Worm (Caenorhabditis elegans): ENCODE measurements around the gene cubn-1.

The cubn-1 gene

DNA sequence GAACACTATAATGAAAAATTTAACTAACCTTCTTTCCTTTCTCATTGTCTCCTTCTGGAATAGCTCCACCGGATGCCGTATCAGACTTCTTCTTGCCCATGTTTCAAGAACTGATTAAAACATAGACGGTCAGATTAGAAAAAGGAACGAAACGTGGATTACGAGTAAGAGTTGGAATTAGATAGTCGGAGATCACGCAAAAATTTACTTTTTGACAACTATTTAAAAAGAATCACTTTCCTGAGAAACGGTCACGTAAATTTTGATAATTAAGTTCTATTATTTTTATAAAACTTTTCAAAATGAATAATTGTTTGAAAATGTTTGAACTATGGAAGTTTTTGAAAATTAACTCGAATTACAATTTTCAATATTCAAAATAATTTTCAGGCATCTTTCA, 989 bp downstream of the cubn-1 start, which contains the start of gene cyc-2.2:
cyc-2.2 (minus strand) TSS at position 101 of the 400 bp plus-strand sequence.
- TF ChIP-seq scrt-1 (GFP tag; IDR thresholded peaks at IDR 0.05) (no peak), flt-1 (GFP tag; IDR thresholded peaks at IDR 0.05) (no peak), hmbx-1 (tag; optimal IDR thresholded peaks at IDR 0.05) (no peak), tbx-11 (GFP tag; IDR thresholded peaks at IDR 0.05) (no peak), ceh-36 (tag; optimal IDR thresholded peaks at IDR 0.05) (no peak), sea-1 (GFP tag; conservative IDR thresholded peaks at IDR 0.05) (no peak), ets-7 (tag; optimal IDR thresholded peaks at IDR 0.05) (no peak)

DNA sequence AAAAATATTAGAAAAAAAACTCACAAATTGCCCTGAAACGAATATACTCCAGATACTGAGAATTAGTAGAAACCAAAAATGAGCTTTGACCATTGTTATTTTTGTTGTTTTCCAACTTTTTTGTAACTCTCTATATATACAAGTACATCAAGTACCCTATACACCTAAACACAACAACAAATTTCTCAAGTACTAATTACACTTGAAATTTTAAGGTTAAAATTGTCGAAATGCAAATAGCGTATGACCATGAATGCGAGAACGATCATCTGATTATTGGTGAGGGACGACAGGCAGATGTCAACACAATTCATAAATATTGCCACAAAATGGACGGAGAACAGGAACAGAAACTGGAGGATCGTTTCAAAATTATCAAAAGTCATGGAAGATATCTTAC, 13.2 kb downstream of the cubn-1 start, which contains the start of gene F56H9.9:
F56H9.9 (minus strand) TSS at position 101 of the 400 bp plus-strand sequence.
- TF ChIP-seq aly-1 (tag; optimal IDR thresholded peaks at IDR 0.05) (no peak), scrt-1 (GFP tag; IDR thresholded peaks at IDR 0.05) (no peak), hmg-4 (GFP tag; optimal IDR thresholded peaks at IDR 0.05) (no peak), ceh-36 (tag; optimal IDR thresholded peaks at IDR 0.05) (no peak), ama-1 (optimal IDR thresholded peaks at IDR 0.05) (no peak), F13C5.2 (tag; optimal IDR thresholded peaks at IDR 0.05) (no peak), tbx-37 (GFP tag; conservative IDR thresholded peaks at IDR 0.05) (no peak), tra-4 (tag; optimal IDR thresholded peaks at IDR 0.05) (no peak), hmbx-1 (tag; optimal IDR thresholded peaks at IDR 0.05) (no peak), tbx-11 (GFP tag; IDR thresholded peaks at IDR 0.05) (no peak), B0310.2 (tag; optimal IDR thresholded peaks at IDR 0.05) (no peak), flt-1 (GFP tag; IDR thresholded peaks at IDR 0.05) (no peak), sea-1 (GFP tag; conservative IDR thresholded peaks at IDR 0.05) (no peak)

DNA sequence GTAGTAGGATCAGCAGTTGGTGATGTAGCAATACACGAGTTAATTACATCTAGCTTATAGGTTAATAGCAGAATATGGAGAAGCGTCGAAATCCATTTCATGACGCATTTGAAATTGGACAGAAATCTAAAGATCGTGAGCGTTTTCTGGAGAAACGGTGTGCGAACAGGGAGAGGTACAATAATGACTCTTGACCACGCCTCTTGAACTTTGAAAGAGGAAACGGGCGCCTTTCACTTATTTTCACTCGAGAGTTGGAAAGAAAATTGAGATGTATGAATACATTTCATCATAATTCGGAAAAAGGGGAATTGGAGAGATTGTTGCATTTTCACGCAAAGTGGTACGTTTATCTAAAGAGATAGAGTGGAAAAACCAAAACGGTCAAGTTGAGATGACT, 18.6 kb downstream of the cubn-1 start, which contains the start of gene F56H9.6:
F56H9.6 (minus strand) TSS at position 101 of the 400 bp plus-strand sequence.
- no peak for TF ChIP-seq hmbx-1 (tag; optimal IDR thresholded peaks at IDR 0.05)
- TF ChIP-seq ceh-13 (GFP tag; optimal IDR thresholded peaks at IDR 0.05): no peak
- no peak for TF ChIP-seq hnd-1 (tag; optimal IDR thresholded peaks at IDR 0.05)
- no peak for TF ChIP-seq F13C5.2 (tag; optimal IDR thresholded peaks at IDR 0.05)
- no peak for TF ChIP-seq ceh-36 (tag; optimal IDR thresholded peaks at IDR 0.05)
- TF ChIP-seq tra-4 (tag; optimal IDR thresholded peaks at IDR 0.05): no peak
- no peak for TF ChIP-seq tbx-11 (GFP tag; IDR thresholded peaks at IDR 0.05)
- TF ChIP-seq B0310.2 (tag; optimal IDR thresholded peaks at IDR 0.05): no peak
- TF ChIP-seq pes-1 (GFP tag; IDR thresholded peaks at IDR 0.05): no peak
- TF ChIP-seq scrt-1 (GFP tag; IDR thresholded peaks at IDR 0.05): no peak
- TF ChIP-seq ama-1 (optimal IDR thresholded peaks at IDR 0.05): no peak
- TF ChIP-seq tbx-37 (GFP tag; conservative IDR thresholded peaks at IDR 0.05): no peak
- no peak for TF ChIP-seq hmg-4 (GFP tag; optimal IDR thresholded peaks at IDR 0.05)
- no peak for TF ChIP-seq aly-1 (tag; optimal IDR thresholded peaks at IDR 0.05)
- TF ChIP-seq sea-1 (GFP tag; conservative IDR thresholded peaks at IDR 0.05): no peak
- TF ChIP-seq ets-7 (tag; optimal IDR thresholded peaks at IDR 0.05): no peak
- no peak for TF ChIP-seq flt-1 (GFP tag; IDR thresholded peaks at IDR 0.05)

DNA sequence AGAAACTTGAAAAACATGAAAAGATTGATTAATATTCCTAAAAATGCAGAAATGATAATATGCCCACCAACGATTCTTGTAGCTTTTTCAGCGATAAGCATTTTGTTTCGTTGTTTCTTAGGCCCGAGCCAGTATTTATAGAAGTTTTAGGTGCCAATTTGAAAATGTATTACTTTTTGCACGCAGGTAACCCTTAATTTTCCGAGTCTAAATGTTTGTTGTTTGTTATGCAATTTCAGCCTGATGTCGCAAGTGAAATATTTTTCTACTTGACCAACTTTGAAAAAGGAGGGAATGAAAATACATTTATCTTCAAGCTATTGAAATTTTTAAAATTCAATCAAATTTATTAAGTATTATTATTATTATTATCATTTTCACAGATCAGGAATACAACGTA, 20.9 kb downstream of the cubn-1 start, which contains the start of gene srx-113:
srx-113 (minus strand) TSS at position 101 of the 400 bp plus-strand sequence.
- no peak for TF ChIP-seq scrt-1 (GFP tag; IDR thresholded peaks at IDR 0.05)
- TF ChIP-seq tbx-37 (GFP tag; conservative IDR thresholded peaks at IDR 0.05): no peak
- no peak for TF ChIP-seq tra-4 (tag; optimal IDR thresholded peaks at IDR 0.05)
- TF ChIP-seq flt-1 (GFP tag; IDR thresholded peaks at IDR 0.05): no peak
- no peak for TF ChIP-seq hnd-1 (tag; optimal IDR thresholded peaks at IDR 0.05)
- no peak for TF ChIP-seq hmg-4 (GFP tag; optimal IDR thresholded peaks at IDR 0.05)
- no peak for TF ChIP-seq F13C5.2 (tag; optimal IDR thresholded peaks at IDR 0.05)
- no peak for TF ChIP-seq ceh-36 (tag; optimal IDR thresholded peaks at IDR 0.05)
- no peak for TF ChIP-seq ets-7 (tag; optimal IDR thresholded peaks at IDR 0.05)
- no peak for TF ChIP-seq ceh-13 (GFP tag; optimal IDR thresholded peaks at IDR 0.05)
- TF ChIP-seq pes-1 (GFP tag; IDR thresholded peaks at IDR 0.05): no peak
- no peak for TF ChIP-seq tbx-11 (GFP tag; IDR thresholded peaks at IDR 0.05)
- no peak for TF ChIP-seq ama-1 (optimal IDR thresholded peaks at IDR 0.05)
- TF ChIP-seq B0310.2 (tag; optimal IDR thresholded peaks at IDR 0.05): no peak
- no peak for TF ChIP-seq hmbx-1 (tag; optimal IDR thresholded peaks at IDR 0.05)
- no peak for TF ChIP-seq sea-1 (GFP tag; conservative IDR thresholded peaks at IDR 0.05)
- TF ChIP-seq aly-1 (tag; optimal IDR thresholded peaks at IDR 0.05): no peak

DNA sequence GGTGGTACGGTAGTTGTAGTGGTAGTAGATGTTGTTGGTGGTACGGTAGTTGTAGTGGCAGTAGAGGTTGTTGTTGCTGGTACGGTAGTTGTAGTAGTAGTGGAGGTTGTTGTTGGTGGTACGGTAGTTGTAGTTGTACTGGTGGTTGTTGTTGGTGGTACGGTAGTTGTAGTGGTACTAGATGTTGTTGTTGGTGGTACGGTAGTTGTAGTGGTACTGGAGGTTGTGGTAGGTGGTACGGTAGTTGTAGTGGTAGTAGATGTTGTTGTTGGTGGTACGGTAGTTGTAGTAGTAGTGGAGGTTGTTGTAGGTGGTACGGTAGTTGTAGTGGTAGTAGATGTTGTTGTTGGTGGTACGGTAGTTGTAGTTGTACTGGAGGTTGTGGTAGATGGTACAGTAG, 21.9 kb downstream of the cubn-1 start:
- TF ChIP-seq tbx-11 (GFP tag; IDR thresholded peaks at IDR 0.05) (peak; percentile 56; the same call in 1 of the 2 replicates), sea-1 (GFP tag; conservative IDR thresholded peaks at IDR 0.05) (no peak)

DNA sequence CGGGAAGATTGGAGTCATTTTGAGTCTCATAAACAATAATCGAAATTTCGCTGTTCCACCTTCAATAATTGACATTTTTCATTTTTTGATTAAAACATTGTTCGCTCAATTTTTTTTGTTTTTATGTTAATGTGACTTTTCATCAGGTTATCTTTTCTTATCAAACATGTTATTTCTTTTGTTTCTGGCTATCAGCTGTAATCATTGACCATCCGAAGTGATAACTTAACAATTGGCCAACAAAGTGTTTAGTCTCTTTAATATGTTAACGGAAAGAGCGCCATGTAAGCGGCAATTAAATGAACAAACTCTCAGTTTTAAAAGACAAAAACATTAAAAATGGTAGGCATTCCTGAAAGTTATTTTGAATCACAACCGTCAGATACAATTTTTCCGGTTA, 22.9 kb downstream of the cubn-1 start:
- TF ChIP-seq hmbx-1 (tag; optimal IDR thresholded peaks at IDR 0.05) (no peak), sea-1 (GFP tag; conservative IDR thresholded peaks at IDR 0.05) (no peak), scrt-1 (GFP tag; IDR thresholded peaks at IDR 0.05) (no peak), tbx-11 (GFP tag; IDR thresholded peaks at IDR 0.05) (no peak)

DNA sequence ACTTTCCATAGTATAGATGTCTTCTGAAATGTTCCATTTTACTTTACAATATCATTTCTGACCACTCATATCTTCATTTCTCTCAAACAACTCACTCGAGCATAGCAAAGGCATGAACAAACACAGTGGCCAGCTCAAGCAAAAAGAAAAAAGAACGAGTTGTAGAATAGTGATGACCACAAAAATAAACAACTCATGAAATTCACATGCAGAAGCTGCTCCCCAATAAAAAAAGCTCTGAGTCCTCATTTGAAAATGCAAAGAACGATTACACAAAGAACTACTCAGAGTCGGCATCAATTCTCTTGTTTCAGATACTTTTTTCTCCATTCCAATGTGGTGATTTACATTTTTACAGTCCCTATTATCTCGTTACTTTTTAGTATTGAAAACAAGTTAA, 23.6 kb downstream of the cubn-1 start:
- TF ChIP-seq pes-1 (GFP tag; IDR thresholded peaks at IDR 0.05) (no peak), ceh-36 (tag; optimal IDR thresholded peaks at IDR 0.05) (no peak), B0310.2 (tag; optimal IDR thresholded peaks at IDR 0.05) (no peak), F13C5.2 (tag; optimal IDR thresholded peaks at IDR 0.05) (no peak), tra-4 (tag; optimal IDR thresholded peaks at IDR 0.05) (no peak), tbx-37 (GFP tag; conservative IDR thresholded peaks at IDR 0.05) (no peak), aly-1 (tag; optimal IDR thresholded peaks at IDR 0.05) (no peak)

DNA sequence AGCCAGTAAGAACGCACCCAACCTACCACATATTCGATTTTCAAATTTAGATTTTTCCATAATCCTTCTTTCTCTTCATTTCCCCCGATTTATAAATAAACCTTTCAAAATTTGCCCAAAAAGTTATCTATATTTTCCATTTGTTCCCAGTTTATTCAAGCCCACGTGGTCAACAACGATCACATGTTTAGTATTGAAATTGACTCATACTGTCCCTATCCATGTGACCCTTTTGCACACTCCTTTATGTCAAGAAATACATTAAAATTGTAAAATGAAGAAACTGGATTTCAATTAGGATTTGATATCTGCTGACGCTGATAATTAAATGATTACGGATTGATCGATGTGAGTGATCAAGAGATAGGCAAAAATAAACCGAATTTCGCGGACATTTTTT, 24.1 kb downstream of the cubn-1 start:
- TF ChIP-seq ets-7 (tag; optimal IDR thresholded peaks at IDR 0.05) (no peak), hnd-1 (tag; optimal IDR thresholded peaks at IDR 0.05) (no peak)

All from whole organism, early embryonic.